Worm (Caenorhabditis elegans) whole organism, young adult: ENCODE results near the gene F44E5.2.
A peak's percentile ranks its signal among the peaks of the same experiment; 100 is the strongest.

ENCODE experiments used
- B0035.1 ChIP-seq: sonication (generic microtip); optimal IDR thresholded peaks from 2 replicates; lab custom pipeline; 2016; ENCODE audit warnings: missing genetic modification characterization, mild to moderate bottlenecking, missing compliant biosample characterization, missing genotype, missing genetic modification reagents
- B0336.3 ChIP-seq: fragments of 200-800 bp; sonication (Bioruptor generic); IDR thresholded peaks from 2 replicates; pipeline ENCODE4 v1.3.6; 2022; ENCODE audit warnings: missing genetic modification characterization, missing compliant biosample characterization
- C06A6.2 ChIP-seq: fragments of 200-800 bp; sonication (Bioruptor generic); conservative IDR thresholded peaks from 2 replicates; pipeline ENCODE4 v1.3.6; 2022; ENCODE audit warnings: missing genetic modification characterization, missing compliant biosample characterization
- F55B11.4 ChIP-seq: sonication (generic microtip); optimal IDR thresholded peaks from 2 replicates; lab custom pipeline; 2016; ENCODE audit warnings: missing compliant biosample characterization, missing genetic modification characterization, borderline replicate concordance; ENCODE audit not compliant: insufficient read depth
- K12H6.12 ChIP-seq: fragments of 200-800 bp; sonication (Bioruptor generic); optimal IDR thresholded peaks from 2 replicates; lab custom pipeline; 2018; ENCODE audit warnings: mild to moderate bottlenecking, missing genetic modification characterization, missing compliant biosample characterization
- Y95B8A.8 ChIP-seq: fragments of 200-800 bp; sonication (Bioruptor generic); IDR thresholded peaks from 2 replicates; pipeline ENCODE4 v1.3.6; 2022; ENCODE audit warnings: missing genetic modification reagents, missing genetic modification characterization, missing compliant biosample characterization
- atf-7 ChIP-seq: sonication (generic microtip); optimal IDR thresholded peaks from 2 replicates; lab custom pipeline; 2017; ENCODE audit warnings: mild to moderate bottlenecking, missing genetic modification characterization, missing compliant biosample characterization
- athp-1 ChIP-seq: sonication (generic microtip); optimal IDR thresholded peaks from 2 replicates; lab custom pipeline; 2017; ENCODE audit warnings: mild to moderate bottlenecking, missing genetic modification characterization, missing compliant biosample characterization
- cebp-1 ChIP-seq, 2 experiments: fragments of 200-800 bp in 1 of 2; sonication (Bioruptor generic) in 1 of 2; sonication (generic microtip) in 1 of 2; IDR thresholded peaks in 1 of 2; optimal IDR thresholded peaks in 1 of 2; 2 replicates each; pipeline versions ENCODE4 v1.3.6 to Lab custom; 2017 to 2022; ENCODE audit warnings: missing compliant biosample characterization in 2 of 2, missing genetic modification characterization in 2 of 2, mild to moderate bottlenecking in 1 of 2, missing genetic modification reagents in 1 of 2, moderate library complexity in 1 of 2
- cebp-2 ChIP-seq: fragments of 200-800 bp; sonication (Bioruptor generic); IDR thresholded peaks from 2 replicates; pipeline ENCODE4 v1.3.6; 2022; ENCODE audit warnings: missing genetic modification characterization, missing compliant biosample characterization
- ceh-40 ChIP-seq: fragments of 200-800 bp; sonication (Bioruptor generic); IDR thresholded peaks from 2 replicates; pipeline ENCODE4 v1.3.6; 2022; ENCODE audit warnings: missing genetic modification characterization, missing compliant biosample characterization
- ceh-91 ChIP-seq: fragments of 200-800 bp; sonication (Bioruptor generic); IDR thresholded peaks from 2 replicates; pipeline ENCODE4 v1.3.6; 2022; ENCODE audit warnings: missing genetic modification reagents, missing genetic modification characterization, missing compliant biosample characterization
- chd-7 ChIP-seq: sonication (generic microtip); optimal IDR thresholded peaks from 2 replicates; lab custom pipeline; 2016; ENCODE audit warnings: mild to moderate bottlenecking, missing genetic modification characterization, moderate library complexity, missing compliant biosample characterization
- ekl-4 ChIP-seq: fragments of 200-800 bp; sonication (Bioruptor generic); IDR thresholded peaks from 2 replicates; pipeline ENCODE4 v1.3.6; 2022; ENCODE audit warnings: missing genetic modification reagents, missing genetic modification characterization, missing compliant biosample characterization
- fkh-3 ChIP-seq: sonication (generic microtip); optimal IDR thresholded peaks from 2 replicates; lab custom pipeline; 2016; ENCODE audit warnings: mild to moderate bottlenecking, missing genetic modification characterization, missing compliant biosample characterization
- hmg-1.2 ChIP-seq: fragments of 200-800 bp; sonication (Bioruptor generic); IDR thresholded peaks from 2 replicates; pipeline ENCODE4 v1.3.6; 2022; ENCODE audit warnings: missing genetic modification reagents, missing genetic modification characterization, missing compliant biosample characterization
- lag-1 ChIP-seq: fragments of 200-800 bp; sonication (Bioruptor generic); IDR thresholded peaks from 2 replicates; pipeline ENCODE4 v1.3.6; 2022; ENCODE audit warnings: missing genetic modification reagents, missing genetic modification characterization, missing compliant biosample characterization
- lin-35 ChIP-seq, 3 experiments: fragments of 150-350 bp in 2 of 3; sonication (generic microtip) in 1 of 3; optimal IDR thresholded peaks; 2 replicates each; lab custom pipeline; 2014 to 2018; ENCODE audit warnings: missing biosample characterization in 3 of 3, missing genetic modification characterization in 3 of 3, missing genetic modification reagents in 3 of 3
- lin-40 ChIP-seq: sonication (generic microtip); optimal IDR thresholded peaks from 2 replicates; lab custom pipeline; 2016; ENCODE audit warnings: missing genetic modification characterization, mild to moderate bottlenecking, missing compliant biosample characterization, missing genotype, missing genetic modification reagents
- lir-1 ChIP-seq: fragments of 200-800 bp; sonication (Bioruptor generic); conservative IDR thresholded peaks from 2 replicates; pipeline ENCODE4 v1.3.6; 2022; ENCODE audit warnings: missing genetic modification reagents, missing genetic modification characterization, missing compliant biosample characterization
- madf-10 ChIP-seq: sonication (generic microtip); optimal IDR thresholded peaks from 2 replicates; lab custom pipeline; 2016; ENCODE audit warnings: mild to moderate bottlenecking, missing genetic modification characterization, missing compliant biosample characterization
- madf-3 ChIP-seq: fragments of 200-800 bp; sonication (Bioruptor generic); IDR thresholded peaks from 2 replicates; pipeline ENCODE4 v1.3.6; 2022; ENCODE audit warnings: missing genetic modification reagents, missing genetic modification characterization, missing compliant biosample characterization
- mcd-1 ChIP-seq: fragments of 200-800 bp; sonication (Bioruptor generic); IDR thresholded peaks from 2 replicates; pipeline ENCODE4 v1.3.6; 2022; ENCODE audit warnings: missing genetic modification reagents, missing genetic modification characterization, missing compliant biosample characterization
- mes-4 ChIP-seq: sonication (generic microtip); optimal IDR thresholded peaks from 2 replicates; lab custom pipeline; 2016; ENCODE audit warnings: missing genotype, missing genetic modification characterization, missing compliant biosample characterization
- nfyb-1 ChIP-seq: fragments of 200-800 bp; sonication (Bioruptor generic); IDR thresholded peaks from 2 replicates; pipeline ENCODE4 v1.3.6; 2022; ENCODE audit warnings: missing genetic modification reagents, missing genetic modification characterization, missing compliant biosample characterization
- nhr-80 ChIP-seq: sonication (generic microtip); optimal IDR thresholded peaks from 2 replicates; lab custom pipeline; 2016; ENCODE audit warnings: missing genetic modification characterization, missing compliant biosample characterization
- nhr-90 ChIP-seq: sonication (generic microtip); optimal IDR thresholded peaks from 2 replicates; lab custom pipeline; 2016; ENCODE audit warnings: missing genotype, mild to moderate bottlenecking, missing genetic modification characterization, missing compliant biosample characterization
- repo-1 ChIP-seq: sonication (generic microtip); optimal IDR thresholded peaks from 2 replicates; lab custom pipeline; 2017; ENCODE audit warnings: mild to moderate bottlenecking, missing genetic modification characterization, missing compliant biosample characterization
- sea-2 ChIP-seq: fragments of 200-800 bp; sonication (Bioruptor generic); IDR thresholded peaks from 2 replicates; pipeline ENCODE4 v1.3.6; 2022; ENCODE audit warnings: missing genetic modification characterization, missing compliant biosample characterization
- snpc-1.1 ChIP-seq: sonication (generic microtip); optimal IDR thresholded peaks from 2 replicates; lab custom pipeline; 2017; ENCODE audit warnings: missing genetic modification characterization, mild to moderate bottlenecking, missing compliant biosample characterization, antibody characterized with exemption, moderate library complexity, missing genotype, missing genetic modification reagents; ENCODE audit not compliant: insufficient read depth
- snpc-4 ChIP-seq, 5 experiments: fragments of 150-350 bp in 1 of 5; sonication (generic microtip) in 4 of 5; optimal IDR thresholded peaks; 2 replicates each; lab custom pipeline; 2014 to 2018; ENCODE audit warnings: missing genetic modification characterization in 5 of 5, missing biosample characterization in 3 of 5, antibody characterized with exemption in 2 of 5, mild to moderate bottlenecking in 2 of 5, missing compliant biosample characterization in 2 of 5, missing genotype in 2 of 5, moderate library complexity in 2 of 5, missing genetic modification reagents in 1 of 5
- somi-1 ChIP-seq: fragments of 200-800 bp; sonication (Bioruptor generic); optimal IDR thresholded peaks from 2 replicates; lab custom pipeline; 2018; ENCODE audit warnings: mild to moderate bottlenecking, missing genetic modification characterization, missing compliant biosample characterization
- sptf-2 ChIP-seq: fragments of 200-800 bp; sonication (Bioruptor generic); optimal IDR thresholded peaks from 2 replicates; lab custom pipeline; 2018; ENCODE audit warnings: mild to moderate bottlenecking, missing genetic modification characterization, missing compliant biosample characterization
- tlf-1 ChIP-seq: fragments of 200-800 bp; sonication (Bioruptor generic); optimal IDR thresholded peaks from 2 replicates; lab custom pipeline; 2018; ENCODE audit warnings: mild to moderate bottlenecking, missing genetic modification characterization, missing compliant biosample characterization
- unc-130 ChIP-seq: sonication (generic microtip); optimal IDR thresholded peaks from 2 replicates; lab custom pipeline; 2016; ENCODE audit warnings: missing genetic modification reagents, missing genetic modification characterization, missing compliant biosample characterization
- zfh-2 ChIP-seq: fragments of 200-800 bp; sonication (Bioruptor generic); conservative IDR thresholded peaks from 2 replicates; pipeline ENCODE4 v1.3.6; 2022; ENCODE audit warnings: missing genetic modification reagents, missing genetic modification characterization, missing compliant biosample characterization
- zim-3 ChIP-seq: sonication (generic microtip); optimal IDR thresholded peaks from 2 replicates; lab custom pipeline; 2017; ENCODE audit warnings: mild to moderate bottlenecking, missing genetic modification characterization, moderate library complexity, missing compliant biosample characterization

Gene F44E5.2

DNA sequence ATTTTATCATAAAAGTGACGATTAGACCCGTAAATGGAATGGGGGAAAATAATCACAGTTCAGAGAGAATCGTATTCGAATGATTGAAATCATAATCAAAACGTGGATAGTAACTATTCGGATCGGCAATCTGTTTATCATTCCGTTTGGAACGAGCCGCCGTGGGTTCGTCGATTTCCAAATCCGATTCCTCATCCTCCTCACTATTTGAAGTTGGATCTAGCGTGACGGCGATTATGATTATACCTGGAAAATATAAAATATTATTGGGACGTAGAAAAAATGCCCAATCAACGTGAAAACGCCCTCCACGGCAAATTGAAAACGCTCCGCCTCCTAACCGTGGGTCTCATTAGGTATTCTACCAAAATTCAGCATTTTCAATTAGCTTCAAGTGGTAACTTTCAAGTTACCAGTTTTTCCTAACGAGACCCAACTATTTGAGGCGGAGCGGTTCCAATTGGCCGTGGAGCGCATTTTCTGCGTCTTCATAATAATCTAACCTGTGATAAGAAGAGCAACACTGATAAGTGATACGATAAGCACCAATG lies 35.3 kb upstream of the F44E5.2 start (continued):
- TF ChIP-seq ceh-91 (GFP tag; lab: Robert Waterston, UW) (peak; percentile 23; the same call in 1 of the 2 replicates), lin-35 (GFP tag; optimal IDR thresholded peaks at IDR 0.05; lab: Kevin White, UChicago) (peak in 1 of 3 experiments; percentile 40), chd-7 (tag; lab: Kevin White, UChicago) (peak; percentile 53), lag-1 (GFP tag; lab: Robert Waterston, UW) (no peak), repo-1 (tag; lab: Kevin White, UChicago) (peak; percentile 80), nfyb-1 (GFP tag; lab: Robert Waterston, UW) (peak; percentile 72), ekl-4 (GFP tag; lab: Robert Waterston, UW) (peak; percentile 50; the same call in 1 of the 2 replicates), fkh-3 (peak; percentile 39), B0336.3 (GFP tag; lab: Robert Waterston, UW) (peak; percentile 89), lin-40 (tag; lab: Kevin White, UChicago) (peak; percentile 63), C06A6.2 (GFP tag; lab: Robert Waterston, UW) (no peak), madf-3 (GFP tag; lab: Robert Waterston, UW) (0 out of 2 replicates have a peak, but pooled peaks have one; percentile 15), hmg-1.2 (peak; percentile 15; the same call in 1 of the 2 replicates), tlf-1 (GFP tag; lab: Kevin White, UChicago) (peak; percentile 47), athp-1 (tag; lab: Kevin White, UChicago) (peak; percentile 42), atf-7 (tag; lab: Kevin White, UChicago) (peak; percentile 20), nhr-90 (peak; percentile 48), cebp-1 (GFP tag; IDR thresholded peaks at IDR 0.05; lab: Robert Waterston, UW) (no peak), cebp-1 (tag; optimal IDR thresholded peaks at IDR 0.05; lab: Kevin White, UChicago) (peak; percentile 42), Y95B8A.8 (GFP tag; lab: Robert Waterston, UW) (peak; percentile 49; the same call in 1 of the 2 replicates), madf-10 (tag; lab: Kevin White, UChicago) (peak; percentile 58), cebp-2 (GFP tag; lab: Robert Waterston, UW) (no peak), sptf-2 (no peak), nhr-80 (tag; lab: Kevin White, UChicago) (peak; percentile 62), mcd-1 (GFP tag; lab: Robert Waterston, UW) (peak; percentile 66), K12H6.12 (peak; percentile 6)

DNA sequence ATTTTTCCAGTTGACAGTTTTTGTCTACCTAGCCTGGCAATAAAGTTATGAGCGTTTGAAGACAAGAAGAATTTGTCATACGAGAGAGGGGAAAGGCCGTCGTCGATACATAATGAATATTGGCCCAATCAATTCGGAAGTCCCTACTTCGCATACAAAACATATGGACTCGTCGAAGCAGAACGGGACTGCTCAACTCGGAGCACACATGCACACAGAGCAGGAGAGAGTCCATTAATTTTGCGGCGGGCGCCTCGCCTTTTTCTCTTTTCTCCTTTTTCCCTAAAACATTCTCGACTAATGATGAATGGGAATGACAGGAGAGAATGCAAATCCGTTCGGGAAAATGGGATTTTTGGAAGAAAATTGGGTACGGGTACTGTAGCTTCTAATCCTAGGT lies 34.1 kb upstream of the F44E5.2 start, which contains the start of gene F13D12.8:
Gene F13D12.8, minus strand, starts transcription at position 82 of the 400 bp plus-strand sequence.
- TF ChIP-seq zim-3 (no peak), snpc-4 (GFP tag; optimal IDR thresholded peaks at IDR 0.05; lab: Kevin White, UChicago) (no peak), snpc-4 (tag; optimal IDR thresholded peaks at IDR 0.05; lab: Kevin White, UChicago) (peak in 1 of 4 experiments; percentile 14)
- TF ChIP-seq, all 124 proteins: peak for 1

DNA sequence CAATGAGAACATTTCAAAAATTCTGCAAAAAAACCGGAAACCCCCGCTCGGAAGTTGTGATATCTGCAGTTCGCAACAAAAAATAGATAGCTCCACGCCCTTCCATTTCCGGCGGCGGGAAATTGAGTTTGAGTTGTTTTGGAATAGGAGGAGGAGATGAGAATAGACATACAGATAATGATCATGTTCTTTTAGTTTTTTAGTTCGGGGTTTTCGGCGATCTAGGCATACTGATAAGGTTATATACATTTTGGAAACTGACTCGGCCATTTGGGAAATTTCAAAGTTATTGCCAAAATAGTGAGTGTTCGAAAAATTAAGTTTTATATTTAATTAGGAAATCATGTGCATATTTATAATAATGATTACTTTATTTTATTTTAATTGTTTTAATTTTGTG lies 32.7 kb upstream of the F44E5.2 start:
- no peak for TF ChIP-seq mes-4 (tag; lab: Kevin White, UChicago)
- TF ChIP-seq F55B11.4: no peak
- TF ChIP-seq sea-2 (GFP tag; lab: Robert Waterston, UW): no peak
- TF ChIP-seq snpc-1.1 (tag; lab: Kevin White, UChicago): no peak
- no peak for TF ChIP-seq lir-1 (GFP tag; lab: Robert Waterston, UW)
- no peak for TF ChIP-seq fkh-3
- TF ChIP-seq zfh-2 (GFP tag; lab: Robert Waterston, UW): no peak
- no peak for TF ChIP-seq ceh-40 (GFP tag; lab: Robert Waterston, UW)
- TF ChIP-seq B0035.1: no peak
- no peak for TF ChIP-seq lag-1 (GFP tag; lab: Robert Waterston, UW)
- no peak for TF ChIP-seq somi-1 (GFP tag; lab: Kevin White, UChicago)
- TF ChIP-seq unc-130 (GFP tag; lab: Kevin White, UChicago): no peak
- TF ChIP-seq repo-1 (tag; lab: Kevin White, UChicago): no peak
- no peak for TF ChIP-seq nhr-90
- no peak for TF ChIP-seq B0336.3 (GFP tag; lab: Robert Waterston, UW)
